Fruit fly (Drosophila melanogaster) whole organism, wandering third instar larva: ENCODE results near the gene CG13842.

Experiments
- Abd-B ChIP-seq: fragments of >200 bp; optimal IDR thresholded peaks from 2 replicates; lab custom pipeline; 2017; ENCODE audit warnings: missing biosample characterization, missing genetic modification characterization
- CG32264 ChIP-seq: fragments of 200-800 bp; sonication (Bioruptor generic); optimal IDR thresholded peaks from 2 replicates; lab custom pipeline; 2016; ENCODE audit warnings: missing biosample characterization, missing genetic modification characterization
- CG9705 ChIP-seq: fragments of 200-800 bp; sonication (Bioruptor generic); optimal IDR thresholded peaks from 2 replicates; lab custom pipeline; 2018; ENCODE audit warnings: missing biosample characterization, mild to moderate bottlenecking, missing genetic modification characterization
- CrebA ChIP-seq: fragments of 200-800 bp; sonication (Bioruptor generic); optimal IDR thresholded peaks from 2 replicates; lab custom pipeline; 2016; ENCODE audit warnings: missing biosample characterization, mild to moderate bottlenecking, missing genetic modification characterization, borderline replicate concordance
- Dfd ChIP-seq: fragments of >200 bp; optimal IDR thresholded peaks from 2 replicates; lab custom pipeline; 2017; ENCODE audit warnings: missing biosample characterization, missing genetic modification characterization
- Dif ChIP-seq: fragments of 200-275, 200-300 bp; sonication (Bioruptor generic); optimal IDR thresholded peaks from 2 replicates; lab custom pipeline; 2018; ENCODE audit warnings: missing biosample characterization, missing genetic modification characterization; ENCODE audit not compliant: partially characterized antibody
- GATAd ChIP-seq: sonication (Bioruptor generic); optimal IDR thresholded peaks from 2 replicates; lab custom pipeline; 2016; ENCODE audit warnings: missing biosample characterization, missing genetic modification characterization
- HLH106 ChIP-seq: fragments of 200-800 bp; optimal IDR thresholded peaks from 3 replicates; lab custom pipeline; 2019; ENCODE audit warnings: missing biosample characterization, mild to moderate bottlenecking, missing genetic modification characterization, moderate library complexity
- Hnf4 ChIP-seq: fragments of 200-800 bp; sonication (Bioruptor generic); optimal IDR thresholded peaks from 2 replicates; lab custom pipeline; 2016; ENCODE audit warnings: missing biosample characterization, mild to moderate bottlenecking, missing genetic modification characterization
- Hr83 ChIP-seq: fragments of 200-300 bp; sonication (Bioruptor generic); optimal IDR thresholded peaks from 2 replicates; lab custom pipeline; 2016; ENCODE audit warnings: missing biosample characterization, mild to moderate bottlenecking, missing genetic modification characterization, moderate library complexity; ENCODE audit not compliant: poor library complexity, severe bottlenecking
- Jra ChIP-seq: sonication (Bioruptor generic); optimal IDR thresholded peaks from 2 replicates; lab custom pipeline; 2016; ENCODE audit warnings: missing biosample characterization, missing genetic modification characterization
- Mio ChIP-seq: sonication (Bioruptor generic); optimal IDR thresholded peaks from 2 replicates; lab custom pipeline; 2016; ENCODE audit warnings: missing biosample characterization, missing genetic modification characterization
- Myc ChIP-seq: fragments of >200 bp; optimal IDR thresholded peaks from 2 replicates; lab custom pipeline; 2017
- N ChIP-seq: fragments of >200 bp; optimal IDR thresholded peaks from 2 replicates; lab custom pipeline; 2018; ENCODE audit warnings: missing biosample characterization, missing external identifiers, missing genetic modification characterization
- OdsH ChIP-seq: fragments of 200-800 bp; sonication (Bioruptor generic); optimal IDR thresholded peaks from 2 replicates; lab custom pipeline; 2016; ENCODE audit warnings: missing biosample characterization, mild to moderate bottlenecking, missing genetic modification characterization
- Rel ChIP-seq, 2 experiments: fragments of 200-800 bp; sonication (Bioruptor generic) in 1 of 2; optimal IDR thresholded peaks; 2 replicates in 1 of 2; 3 replicates in 1 of 2; lab custom pipeline; 2016 to 2019; ENCODE audit warnings: mild to moderate bottlenecking in 2 of 2, missing biosample characterization in 2 of 2, missing genetic modification characterization in 2 of 2, moderate library complexity in 1 of 2
- br ChIP-seq: fragments of 200-800 bp; sonication (Bioruptor generic); optimal IDR thresholded peaks from 2 replicates; lab custom pipeline; 2016; ENCODE audit warnings: missing biosample characterization, missing genetic modification characterization
- brk ChIP-seq: fragments of 200-800 bp; sonication (Bioruptor generic); optimal IDR thresholded peaks from 2 replicates; lab custom pipeline; 2016; ENCODE audit warnings: missing biosample characterization, mild to moderate bottlenecking, missing genetic modification characterization
- dl ChIP-seq, 2 experiments: fragments of 175-275, 200-275 bp in 1 of 2; fragments of 200-275 bp in 1 of 2; sonication (Bioruptor generic); optimal IDR thresholded peaks; lab custom pipeline; 2018; ENCODE audit warnings: mild to moderate bottlenecking in 2 of 2, missing biosample characterization in 2 of 2, missing genetic modification characterization in 2 of 2, moderate library complexity in 2 of 2; ENCODE audit not compliant: partially characterized antibody in 2 of 2, insufficient read depth in 1 of 2
- dmrt93B ChIP-seq: fragments of 200-800 bp; sonication (Bioruptor generic); optimal IDR thresholded peaks from 2 replicates; lab custom pipeline; 2018; ENCODE audit warnings: missing biosample characterization, mild to moderate bottlenecking, missing genetic modification characterization
- dsf ChIP-seq: sonication (Bioruptor generic); optimal IDR thresholded peaks from 2 replicates; lab custom pipeline; 2016; ENCODE audit warnings: missing biosample characterization, missing genetic modification characterization, borderline replicate concordance
- ey ChIP-seq: fragments of 200-800 bp; sonication (Bioruptor generic); optimal IDR thresholded peaks from 2 replicates; lab custom pipeline; 2016; ENCODE audit warnings: missing biosample characterization, missing genetic modification characterization
- foxo ChIP-seq, 2 experiments: fragments of 200-800 bp; sonication (Bioruptor generic); optimal IDR thresholded peaks; 2 replicates in 1 of 2; 3 replicates in 1 of 2; lab custom pipeline; 2016 to 2017; ENCODE audit warnings: missing biosample characterization in 2 of 2, missing genetic modification characterization in 2 of 2
- fru ChIP-seq: fragments of 200-800 bp; sonication (Bioruptor generic); optimal IDR thresholded peaks from 3 replicates; lab custom pipeline; 2016; ENCODE audit warnings: missing biosample characterization, mild to moderate bottlenecking, missing genetic modification characterization
- h ChIP-seq: fragments of 200-800 bp; sonication (Bioruptor generic); optimal IDR thresholded peaks from 3 replicates; lab custom pipeline; 2016; ENCODE audit warnings: missing biosample characterization, mild to moderate bottlenecking, missing genetic modification characterization
- jim ChIP-seq: fragments of 175-275, 200-325 bp; sonication (Bioruptor generic); optimal IDR thresholded peaks from 2 replicates; lab custom pipeline; 2016; ENCODE audit warnings: missing biosample characterization, mild to moderate bottlenecking, missing genetic modification characterization
- lola ChIP-seq: fragments of >200 bp; optimal IDR thresholded peaks from 2 replicates; lab custom pipeline; 2017; ENCODE audit warnings: missing biosample characterization, missing genetic modification characterization
- pan ChIP-seq: fragments of >200 bp; optimal IDR thresholded peaks from 2 replicates; lab custom pipeline; 2017
- psq ChIP-seq: fragments of 200-800 bp; sonication (Bioruptor generic); optimal IDR thresholded peaks from 3 replicates; lab custom pipeline; 2017; ENCODE audit warnings: missing biosample characterization, mild to moderate bottlenecking, missing genetic modification characterization, moderate library complexity
- rgr ChIP-seq: fragments of 200-800 bp; sonication (Bioruptor generic); optimal IDR thresholded peaks from 3 replicates; lab custom pipeline; 2016; ENCODE audit warnings: missing biosample characterization, mild to moderate bottlenecking, missing genetic modification characterization
- sage ChIP-seq: fragments of 200-800 bp; sonication (Bioruptor generic); optimal IDR thresholded peaks from 2 replicates; lab custom pipeline; 2016; ENCODE audit warnings: missing biosample characterization, mild to moderate bottlenecking, missing genetic modification characterization
- sv ChIP-seq: fragments of 200-800 bp; sonication (Bioruptor generic); optimal IDR thresholded peaks from 3 replicates; lab custom pipeline; 2016; ENCODE audit warnings: missing biosample characterization, missing genetic modification characterization
- tai ChIP-seq: sonication (Bioruptor generic); optimal IDR thresholded peaks from 2 replicates; lab custom pipeline; 2016; ENCODE audit warnings: missing biosample characterization, missing genetic modification characterization
- woc ChIP-seq: sonication (Bioruptor generic); optimal IDR thresholded peaks from 2 replicates; lab custom pipeline; 2016; ENCODE audit warnings: missing biosample characterization, mild to moderate bottlenecking, missing genetic modification characterization

Gene CG13842

DNA sequence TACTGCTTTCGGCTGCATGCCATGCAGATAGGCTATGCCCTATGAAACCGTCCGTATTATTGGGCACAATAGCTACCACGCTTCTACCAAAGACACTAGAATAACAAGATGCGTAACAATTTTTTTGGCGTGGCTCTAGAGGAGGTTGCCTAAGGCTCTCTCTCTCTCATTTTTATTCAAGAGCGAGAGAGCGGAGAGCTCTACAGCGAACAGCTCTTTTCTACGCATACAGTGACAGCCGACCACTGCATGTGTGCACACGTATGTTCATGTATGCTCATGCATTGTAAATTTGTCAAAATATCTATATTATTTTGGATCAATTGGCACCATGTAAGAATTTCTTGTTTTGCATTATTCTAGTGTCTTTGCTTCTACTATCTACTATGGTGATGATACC, 25.9 kb upstream of the CG13842 start:
- TF ChIP-seq Mio (GFP tag; lab: Kevin White, UChicago) (no peak), h (GFP tag; lab: Kevin White, UChicago) (no peak), Hr83 (GFP tag; lab: Kevin White, UChicago) (no peak), dsf (GFP tag; lab: Kevin White, UChicago) (no peak), jim (GFP tag; lab: Kevin White, UChicago) (no peak), HLH106 (tag; lab: Kevin White, UChicago) (no peak), Myc (lab: Kevin White, UChicago) (no peak)

dm6 chr3R:22727857-22728256, 20.8 kb upstream of the CG13842 start:
- TF ChIP-seq pan (lab: Kevin White, UChicago) (no peak), psq (GFP tag; lab: Kevin White, UChicago) (no peak), foxo (GFP tag; optimal IDR thresholded peaks at IDR 0.05; lab: Kevin White, UChicago) (peak in 1 of 2 experiments; percentile 39), GATAd (GFP tag; lab: Kevin White, UChicago) (no peak), CG32264 (GFP tag; lab: Kevin White, UChicago) (peak; percentile 24), OdsH (GFP tag; lab: Kevin White, UChicago) (peak; percentile 45)

DNA sequence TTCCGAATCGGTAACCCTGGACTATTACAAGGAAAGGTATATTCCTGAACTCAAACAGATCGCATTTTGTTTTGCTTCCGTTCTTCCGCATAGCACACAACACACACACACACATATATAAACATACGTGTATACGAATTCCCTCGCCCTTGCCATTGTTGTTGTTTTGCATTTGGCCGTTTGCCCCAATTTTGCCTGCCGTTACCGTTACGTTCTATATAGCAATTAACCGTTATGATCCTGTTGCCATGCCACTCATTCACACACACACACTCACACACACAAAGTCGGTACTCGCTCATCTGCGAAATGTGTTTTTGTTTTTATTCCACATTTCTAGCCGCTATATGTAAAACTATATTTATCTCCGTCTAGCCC, 20.4 kb upstream of the CG13842 start:
- TF ChIP-seq ey (GFP tag; lab: Kevin White, UChicago): no peak
- no peak for TF ChIP-seq CG32264 (GFP tag; lab: Kevin White, UChicago)
- no peak for TF ChIP-seq psq (GFP tag; lab: Kevin White, UChicago)
- no peak for TF ChIP-seq Mio (GFP tag; lab: Kevin White, UChicago)
- TF ChIP-seq lola (GFP tag; lab: Kevin White, UChicago): no peak
- TF ChIP-seq Rel (GFP tag; optimal IDR thresholded peaks at IDR 0.05; lab: Kevin White, UChicago): no peak
- no peak for TF ChIP-seq Rel (tag; optimal IDR thresholded peaks at IDR 0.05; lab: Kevin White, UChicago)
- TF ChIP-seq woc (GFP tag; lab: Kevin White, UChicago): no peak
- TF ChIP-seq Dfd (GFP tag; lab: Kevin White, UChicago): no peak
- no peak for TF ChIP-seq tai (GFP tag; lab: Kevin White, UChicago)
- TF ChIP-seq Abd-B (GFP tag; lab: Kevin White, UChicago): no peak
- TF ChIP-seq Hr83 (GFP tag; lab: Kevin White, UChicago): no peak
- TF ChIP-seq dmrt93B (GFP tag; lab: Kevin White, UChicago): no peak

- TF ChIP-seq psq (GFP tag; lab: Kevin White, UChicago) (peak; percentile 61), tai (GFP tag; lab: Kevin White, UChicago) (no peak), sage (GFP tag; lab: Kevin White, UChicago) (peak; percentile 49), Hnf4 (peak; percentile 30), OdsH (GFP tag; lab: Kevin White, UChicago) (no peak), dl (GFP tag; optimal IDR thresholded peaks at IDR 0.05; lab: Kevin White, UChicago; ENCODE audit: insufficient read depth in 1 of 2, partially characterized antibody in 2 of 2) (no peak), woc (GFP tag; lab: Kevin White, UChicago) (peak; percentile 48), h (GFP tag; lab: Kevin White, UChicago) (peak; percentile 10), br (GFP tag; lab: Kevin White, UChicago) (peak; percentile 7)
These were observed 19.8 kb upstream of the CG13842 start, which contains the start of gene CG45049 for dm6 chr3R:22726771-22727455. Gene CG45049, plus strand, starts transcription at chr3R:22726967.

DNA sequence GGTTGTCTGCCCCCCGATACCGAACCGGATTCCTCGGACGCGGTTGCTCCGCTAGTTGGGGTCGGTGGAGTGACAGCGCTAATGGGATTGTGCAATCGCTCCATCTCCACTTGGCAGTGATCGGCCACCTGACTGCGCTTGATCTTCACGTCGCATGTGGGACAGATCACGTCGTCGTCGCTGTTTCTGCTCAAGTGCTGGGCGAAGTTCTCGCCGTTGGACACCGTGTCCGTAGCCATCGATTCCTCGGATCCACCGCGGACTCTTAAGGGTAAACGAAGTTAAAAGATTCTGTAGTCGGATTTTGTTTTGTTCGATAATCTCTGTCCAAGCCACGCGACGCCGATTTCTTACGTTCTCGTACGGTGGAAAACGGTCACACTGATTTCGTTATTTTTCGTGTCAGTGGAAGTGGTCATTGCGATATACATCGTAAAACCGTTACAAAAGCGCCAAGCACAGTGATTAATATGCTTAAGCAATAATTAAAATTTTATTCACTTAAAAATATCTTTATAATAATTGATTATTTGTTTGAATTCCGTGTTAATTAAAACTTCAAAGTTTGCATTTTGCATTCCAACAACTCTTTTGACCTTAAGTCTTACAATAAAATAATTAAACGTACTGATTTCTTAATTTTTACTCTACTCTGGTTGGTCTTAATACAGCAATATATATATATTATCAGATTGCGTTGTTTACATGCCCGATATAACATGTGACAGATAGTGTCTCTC, 19.1 kb upstream of the CG13842 start, which contains the start of gene RNF220:
RNF220 (minus strand) TSS at position 384 of the 740 bp plus-strand sequence.
- TF ChIP-seq psq (GFP tag; lab: Kevin White, UChicago): no peak
- peak; percentile 32 for TF ChIP-seq Myc (lab: Kevin White, UChicago)
- no peak for TF ChIP-seq CG9705 (GFP tag; lab: Kevin White, UChicago)
- no peak for TF ChIP-seq Jra
- no peak for TF ChIP-seq Dif (GFP tag; lab: Kevin White, UChicago)
- no peak for TF ChIP-seq OdsH (GFP tag; lab: Kevin White, UChicago)
- no peak for TF ChIP-seq brk (GFP tag; lab: Kevin White, UChicago)
- TF ChIP-seq rgr: no peak
- TF ChIP-seq pan (lab: Kevin White, UChicago): no peak
- no peak for TF ChIP-seq Hr83 (GFP tag; lab: Kevin White, UChicago)
- no peak for TF ChIP-seq jim (GFP tag; lab: Kevin White, UChicago)
- no peak for TF ChIP-seq sv (GFP tag; lab: Kevin White, UChicago)
- no peak for TF ChIP-seq N (GFP tag; lab: Kevin White, UChicago)
- TF ChIP-seq CrebA (GFP tag; lab: Kevin White, UChicago): no peak
- no peak for TF ChIP-seq sage (GFP tag; lab: Kevin White, UChicago)
- peak; percentile 15 for TF ChIP-seq fru
- TF ChIP-seq CG32264 (GFP tag; lab: Kevin White, UChicago): no peak
- TF ChIP-seq foxo (GFP tag; optimal IDR thresholded peaks at IDR 0.05; lab: Kevin White, UChicago): no peak
- no peak for TF ChIP-seq ey (GFP tag; lab: Kevin White, UChicago)
- TF ChIP-seq Rel (GFP tag; optimal IDR thresholded peaks at IDR 0.05; lab: Kevin White, UChicago): no peak
- TF ChIP-seq Rel (tag; optimal IDR thresholded peaks at IDR 0.05; lab: Kevin White, UChicago): no peak
- peak; percentile 30 for TF ChIP-seq HLH106 (tag; lab: Kevin White, UChicago)
